Fruit fly (Drosophila melanogaster) whole organism, wandering third instar larva: ENCODE data around the gene Alp10.

Experiments used
- Abd-B ChIP-seq: fragments of >200 bp; optimal IDR thresholded peaks from 2 replicates; lab custom pipeline; 2017; ENCODE audit warnings: missing biosample characterization, missing genetic modification characterization
- CG9705 ChIP-seq: fragments of 200-800 bp; sonication (Bioruptor generic); optimal IDR thresholded peaks from 2 replicates; lab custom pipeline; 2018; ENCODE audit warnings: missing biosample characterization, mild to moderate bottlenecking, missing genetic modification characterization
- Dfd ChIP-seq: fragments of >200 bp; optimal IDR thresholded peaks from 2 replicates; lab custom pipeline; 2017; ENCODE audit warnings: missing biosample characterization, missing genetic modification characterization
- GATAd ChIP-seq: sonication (Bioruptor generic); optimal IDR thresholded peaks from 2 replicates; lab custom pipeline; 2016; ENCODE audit warnings: missing biosample characterization, missing genetic modification characterization
- Hr78 ChIP-seq: fragments of >200 bp; optimal IDR thresholded peaks from 2 replicates; lab custom pipeline; 2017; ENCODE audit warnings: missing biosample characterization, missing genetic modification characterization
- Mio ChIP-seq: sonication (Bioruptor generic); optimal IDR thresholded peaks from 2 replicates; lab custom pipeline; 2016; ENCODE audit warnings: missing biosample characterization, missing genetic modification characterization
- Myc ChIP-seq: fragments of >200 bp; optimal IDR thresholded peaks from 2 replicates; lab custom pipeline; 2017
- N ChIP-seq: fragments of >200 bp; optimal IDR thresholded peaks from 2 replicates; lab custom pipeline; 2018; ENCODE audit warnings: missing biosample characterization, missing external identifiers, missing genetic modification characterization
- OdsH ChIP-seq: fragments of 200-800 bp; sonication (Bioruptor generic); optimal IDR thresholded peaks from 2 replicates; lab custom pipeline; 2016; ENCODE audit warnings: missing biosample characterization, mild to moderate bottlenecking, missing genetic modification characterization
- Rel ChIP-seq, 2 experiments: fragments of 200-800 bp; sonication (Bioruptor generic) in 1 of 2; optimal IDR thresholded peaks; 2 replicates in 1 of 2; 3 replicates in 1 of 2; lab custom pipeline; 2016 to 2019; ENCODE audit warnings: mild to moderate bottlenecking in 2 of 2, missing biosample characterization in 2 of 2, missing genetic modification characterization in 2 of 2, moderate library complexity in 1 of 2
- fru ChIP-seq: fragments of 200-800 bp; sonication (Bioruptor generic); optimal IDR thresholded peaks from 3 replicates; lab custom pipeline; 2016; ENCODE audit warnings: missing biosample characterization, mild to moderate bottlenecking, missing genetic modification characterization
- rgr ChIP-seq: fragments of 200-800 bp; sonication (Bioruptor generic); optimal IDR thresholded peaks from 3 replicates; lab custom pipeline; 2016; ENCODE audit warnings: missing biosample characterization, mild to moderate bottlenecking, missing genetic modification characterization
- sv ChIP-seq: fragments of 200-800 bp; sonication (Bioruptor generic); optimal IDR thresholded peaks from 3 replicates; lab custom pipeline; 2016; ENCODE audit warnings: missing biosample characterization, missing genetic modification characterization

DNA sequence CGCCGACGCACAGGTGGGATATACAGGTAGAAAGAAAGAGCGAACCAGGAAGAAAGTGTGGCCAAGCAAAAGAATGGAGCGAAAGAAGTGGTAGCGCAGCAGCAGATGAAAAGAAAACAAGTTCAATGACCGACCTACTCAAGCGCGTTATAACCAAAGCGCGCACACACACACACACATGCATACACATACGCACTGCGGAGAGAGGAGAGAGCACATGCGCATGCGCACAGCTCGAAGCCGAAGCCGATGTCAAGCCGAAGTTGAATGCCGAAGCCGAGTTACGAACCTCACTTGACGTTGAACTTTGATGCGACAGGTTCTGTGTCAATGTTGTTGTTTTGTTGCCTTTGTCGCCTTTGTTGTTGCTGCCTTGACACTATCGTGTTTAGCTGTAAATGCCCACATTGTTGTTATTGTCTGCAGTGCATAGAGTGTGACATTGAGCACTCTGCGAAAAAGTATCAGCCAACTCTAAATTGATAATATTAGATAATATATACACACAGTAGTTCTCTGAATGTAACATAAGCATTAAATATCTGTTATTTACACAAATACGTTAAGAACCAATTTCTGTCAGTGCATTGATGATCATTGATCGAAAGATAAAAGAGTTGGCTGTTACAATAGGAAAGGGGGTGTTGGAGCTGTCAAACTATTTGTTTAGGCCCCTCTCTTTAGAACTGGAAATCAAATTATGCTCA lies 39.3 kb upstream of the Alp10 start:
- no peak for TF ChIP-seq Rel (GFP tag; optimal IDR thresholded peaks at IDR 0.05; lab: Kevin White, UChicago)
- no peak for TF ChIP-seq Rel (tag; optimal IDR thresholded peaks at IDR 0.05; lab: Kevin White, UChicago)
- TF ChIP-seq CG9705 (GFP tag; lab: Kevin White, UChicago), result no peak
- no peak for TF ChIP-seq N
- TF ChIP-seq Abd-B, result no peak
- no peak for TF ChIP-seq OdsH (GFP tag; lab: Kevin White, UChicago)
- TF ChIP-seq fru (GFP tag; lab: Kevin White, UChicago), result no peak
- TF ChIP-seq rgr (GFP tag; lab: Kevin White, UChicago), result no peak
- no peak for TF ChIP-seq Hr78
- TF ChIP-seq Mio, result no peak
- no peak for TF ChIP-seq GATAd (GFP tag; lab: Kevin White, UChicago)
- TF ChIP-seq Myc (lab: Kevin White, UChicago), result no peak
- peak; percentile 66 for TF ChIP-seq Dfd (GFP tag; lab: Kevin White, UChicago)
- no peak for TF ChIP-seq sv
